Worm (Caenorhabditis elegans) whole organism, L3 larva: ENCODE results near the gene C53A5.17.
A peak's percentile ranks its signal among the peaks of the same experiment; 100 is the strongest.

ENCODE experiments used
- R02D3.7 ChIP-seq: fragments of 150-350 bp; optimal IDR thresholded peaks from 2 replicates; lab custom pipeline; 2014; ENCODE audit warnings: missing biosample characterization, missing genetic modification characterization
- aly-2 ChIP-seq: fragments of 150-350 bp; optimal IDR thresholded peaks from 2 replicates; lab custom pipeline; 2014; ENCODE audit warnings: missing biosample characterization, missing genetic modification characterization
- ceh-28 ChIP-seq: fragments of 150-350 bp; optimal IDR thresholded peaks from 2 replicates; lab custom pipeline; 2014; ENCODE audit warnings: missing biosample characterization, missing genetic modification reagents, missing genetic modification characterization
- ceh-82 ChIP-seq: fragments of 150-350 bp; optimal IDR thresholded peaks from 2 replicates; lab custom pipeline; 2014; ENCODE audit warnings: missing biosample characterization, missing genetic modification characterization
- ceh-9 ChIP-seq: sonication (generic microtip); optimal IDR thresholded peaks from 2 replicates; lab custom pipeline; 2018; ENCODE audit warnings: missing biosample characterization, missing genetic modification characterization
- daf-12 ChIP-seq: fragments of 150-350 bp; optimal IDR thresholded peaks from 2 replicates; lab custom pipeline; 2014; ENCODE audit warnings: missing biosample characterization, missing genetic modification reagents, missing genetic modification characterization
- egl-5 ChIP-seq: fragments of 150-350 bp; optimal IDR thresholded peaks from 2 replicates; lab custom pipeline; 2017; ENCODE audit warnings: missing biosample characterization, missing genetic modification reagents, missing genetic modification characterization, inconsistent platforms
- elt-1 ChIP-seq: fragments of 150-350 bp; optimal IDR thresholded peaks from 2 replicates; lab custom pipeline; 2014; ENCODE audit warnings: missing biosample characterization, missing genetic modification characterization
- elt-2 ChIP-seq: sonication (generic microtip); optimal IDR thresholded peaks from 2 replicates; lab custom pipeline; 2016; ENCODE audit warnings: missing genetic modification reagents, mild to moderate bottlenecking, missing genetic modification characterization, missing compliant biosample characterization
- eor-1 ChIP-seq, 2 experiments: fragments of 150-350 bp; optimal IDR thresholded peaks; 2 replicates each; lab custom pipeline; 2014 to 2018; ENCODE audit warnings: missing biosample characterization in 2 of 2, missing genetic modification characterization in 2 of 2
- fkh-10 ChIP-seq: sonication (generic microtip); optimal IDR thresholded peaks from 2 replicates; lab custom pipeline; 2017; ENCODE audit warnings: missing biosample characterization, missing genetic modification reagents, missing genetic modification characterization
- fkh-2 ChIP-seq: fragments of 150-350 bp; optimal IDR thresholded peaks from 2 replicates; lab custom pipeline; 2014; ENCODE audit warnings: missing biosample characterization, missing genetic modification reagents, missing genetic modification characterization
- fos-1 ChIP-seq: fragments of 150-350 bp; optimal IDR thresholded peaks from 2 replicates; lab custom pipeline; 2014; ENCODE audit warnings: missing biosample characterization, missing genetic modification characterization
- hmg-11 ChIP-seq: sonication (generic microtip); optimal IDR thresholded peaks from 2 replicates; lab custom pipeline; 2016; ENCODE audit warnings: missing genetic modification characterization, missing compliant biosample characterization
- jun-1 ChIP-seq: fragments of 150-350 bp; optimal IDR thresholded peaks from 2 replicates; lab custom pipeline; 2014; ENCODE audit warnings: missing biosample characterization, missing genetic modification reagents, missing genetic modification characterization
- lin-15B ChIP-seq: fragments of 150-350 bp; optimal IDR thresholded peaks from 2 replicates; lab custom pipeline; 2014; ENCODE audit warnings: missing biosample characterization, missing genetic modification characterization
- lsy-12 ChIP-seq: sonication (generic microtip); optimal IDR thresholded peaks from 2 replicates; lab custom pipeline; 2016; ENCODE audit warnings: mild to moderate bottlenecking, missing genetic modification characterization, missing compliant biosample characterization
- mdl-1 ChIP-seq: fragments of 150-350 bp; optimal IDR thresholded peaks from 2 replicates; lab custom pipeline; 2014; ENCODE audit warnings: missing biosample characterization, missing genetic modification characterization
- mml-1 ChIP-seq: fragments of 150-350 bp; sonication (generic microtip); optimal IDR thresholded peaks from 3 replicates; lab custom pipeline; 2014; ENCODE audit warnings: missing biosample characterization, missing genetic modification characterization
- nfya-1 ChIP-seq: sonication (generic microtip); optimal IDR thresholded peaks from 2 replicates; lab custom pipeline; 2017; ENCODE audit warnings: missing genetic modification characterization, mild to moderate bottlenecking, missing compliant biosample characterization, antibody characterized with exemption, moderate library complexity; ENCODE audit not compliant: insufficient read depth
- nhr-11 ChIP-seq: fragments of 150-350 bp; optimal IDR thresholded peaks from 2 replicates; lab custom pipeline; 2014; ENCODE audit warnings: missing biosample characterization, missing genetic modification characterization
- nhr-12 ChIP-seq: fragments of 150-350 bp; optimal IDR thresholded peaks from 2 replicates; lab custom pipeline; 2014; ENCODE audit warnings: missing biosample characterization, missing genetic modification characterization
- nhr-23 ChIP-seq: fragments of 150-350 bp; optimal IDR thresholded peaks from 2 replicates; lab custom pipeline; 2014; ENCODE audit warnings: missing biosample characterization, missing genetic modification reagents, missing genetic modification characterization
- nhr-237 ChIP-seq: fragments of 150-350 bp; optimal IDR thresholded peaks from 2 replicates; lab custom pipeline; 2014; ENCODE audit warnings: missing biosample characterization, missing genetic modification characterization
- nhr-43 ChIP-seq: sonication (generic microtip); optimal IDR thresholded peaks from 2 replicates; lab custom pipeline; 2016; ENCODE audit warnings: mild to moderate bottlenecking, missing genetic modification characterization, missing compliant biosample characterization; ENCODE audit not compliant: poor library complexity, severe bottlenecking
- nhr-76 ChIP-seq: fragments of 150-350 bp; sonication (generic microtip); optimal IDR thresholded peaks from 5 replicates; lab custom pipeline; 2014; ENCODE audit warnings: missing biosample characterization, missing genetic modification characterization
- nhr-77 ChIP-seq: fragments of 150-350 bp; optimal IDR thresholded peaks from 2 replicates; lab custom pipeline; 2014; ENCODE audit warnings: missing biosample characterization, missing genetic modification characterization
- pha-4 ChIP-seq: fragments of 150-350 bp; optimal IDR thresholded peaks from 2 replicates; lab custom pipeline; 2014; ENCODE audit warnings: missing biosample characterization, missing genetic modification reagents, missing genetic modification characterization
- pqm-1 ChIP-seq: fragments of 150-350 bp; optimal IDR thresholded peaks from 2 replicates; lab custom pipeline; 2017; ENCODE audit warnings: missing biosample characterization, missing genetic modification characterization, inconsistent platforms
- sea-2 ChIP-seq: fragments of 150-350 bp; sonication (generic microtip); optimal IDR thresholded peaks from 4 replicates; lab custom pipeline; 2014; ENCODE audit warnings: missing biosample characterization, missing genetic modification reagents, missing genetic modification characterization
- skn-1 ChIP-seq: fragments of 150-350 bp; optimal IDR thresholded peaks from 2 replicates; lab custom pipeline; 2014; ENCODE audit warnings: missing biosample characterization, missing genetic modification characterization
- snpc-4 ChIP-seq: fragments of 150-350 bp; optimal IDR thresholded peaks from 2 replicates; lab custom pipeline; 2014; ENCODE audit warnings: missing biosample characterization, missing genetic modification characterization
- tbx-2 ChIP-seq: sonication (generic microtip); optimal IDR thresholded peaks from 2 replicates; lab custom pipeline; 2016; ENCODE audit warnings: mild to moderate bottlenecking, missing genetic modification characterization, missing compliant biosample characterization
- unc-39 ChIP-seq: sonication (generic microtip); optimal IDR thresholded peaks from 4 replicates; lab custom pipeline; 2017; ENCODE audit warnings: missing biosample characterization, missing genetic modification characterization
- zag-1 ChIP-seq: fragments of 150-350 bp; optimal IDR thresholded peaks from 2 replicates; lab custom pipeline; 2014; ENCODE audit warnings: missing biosample characterization, missing genetic modification characterization
- ztf-11 ChIP-seq: fragments of 150-350 bp; optimal IDR thresholded peaks from 2 replicates; lab custom pipeline; 2014; ENCODE audit warnings: missing biosample characterization, missing genetic modification characterization
- ztf-4 ChIP-seq: fragments of 150-350 bp; optimal IDR thresholded peaks from 2 replicates; lab custom pipeline; 2014; ENCODE audit warnings: missing biosample characterization, missing genetic modification characterization

The C53A5.17 gene

ce11 chrV:14504774-14505173 lies 16.1 kb downstream of the C53A5.17 start:
- TF ChIP-seq elt-2 (tag; lab: Kevin White, UChicago) (peak; percentile 2), ztf-4 (tag; lab: Kevin White, UChicago) (no peak), skn-1 (tag; lab: Kevin White, UChicago) (no peak), mdl-1 (no peak)
- TF ChIP-seq, all 47 proteins: peak for 1

DNA sequence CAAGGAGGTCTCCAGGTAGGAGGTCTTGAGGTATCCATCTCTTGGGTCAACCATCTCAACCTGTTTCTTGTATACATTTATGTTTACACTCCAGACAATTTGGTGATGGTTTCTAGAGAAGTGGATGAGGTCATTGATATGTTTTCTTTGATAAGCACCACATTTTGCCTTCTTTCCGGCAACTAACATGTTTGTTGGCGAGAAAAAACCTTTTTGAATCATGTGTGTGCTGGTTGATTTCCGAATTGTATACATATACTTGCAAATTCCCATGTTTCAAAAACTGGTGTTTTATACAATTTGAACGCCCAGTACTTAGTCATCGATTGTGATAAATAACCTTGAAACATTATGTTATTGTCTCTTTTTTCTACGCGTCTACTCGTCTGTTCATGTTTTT lies 16.8 kb downstream of the C53A5.17 start:
- TF ChIP-seq nhr-11 (tag; lab: Kevin White, UChicago) (no peak), nhr-43 (tag; lab: Kevin White, UChicago) (no peak), fkh-10 (GFP tag; lab: Kevin White, UChicago) (no peak), tbx-2 (tag; lab: Kevin White, UChicago) (no peak), mml-1 (no peak), pha-4 (tag; lab: Kevin White, UChicago) (no peak), nhr-12 (tag; lab: Kevin White, UChicago) (no peak), nhr-76 (no peak), ceh-82 (tag; lab: Kevin White, UChicago) (no peak), ztf-11 (no peak), jun-1 (no peak), R02D3.7 (tag; lab: Kevin White, UChicago) (no peak), unc-39 (tag; lab: Kevin White, UChicago) (no peak), zag-1 (no peak), nfya-1 (tag; lab: Kevin White, UChicago) (no peak), lin-15B (no peak), fkh-2 (no peak)

DNA sequence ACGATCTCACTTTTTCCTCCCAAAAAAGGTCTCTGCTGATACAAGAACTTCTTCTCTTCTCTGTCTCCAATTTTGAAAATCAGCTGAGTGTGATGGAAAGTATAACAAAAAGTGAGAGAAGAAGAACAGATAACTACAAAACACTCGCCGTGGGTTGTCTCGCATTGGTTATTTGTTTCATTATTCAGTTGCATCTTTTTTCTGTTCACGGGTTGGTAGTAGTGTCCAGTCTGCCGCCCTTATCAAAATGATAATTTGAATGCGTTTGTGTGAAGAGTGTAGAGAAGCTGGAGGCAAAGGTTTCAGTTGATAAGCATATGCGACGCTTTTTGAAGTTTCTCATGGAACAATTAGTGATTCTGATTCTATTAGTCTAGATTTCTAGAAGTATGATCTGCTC lies 17.8 kb downstream of the C53A5.17 start:
- TF ChIP-seq pqm-1 (tag; lab: Kevin White, UChicago) (peak; percentile 81), elt-2 (tag; lab: Kevin White, UChicago) (peak; percentile 86), sea-2 (GFP tag; lab: Kevin White, UChicago) (no peak), nhr-43 (tag; lab: Kevin White, UChicago) (no peak), hmg-11 (tag; lab: Kevin White, UChicago) (no peak), skn-1 (tag; lab: Kevin White, UChicago) (no peak), nhr-11 (tag; lab: Kevin White, UChicago) (no peak), nfya-1 (tag; lab: Kevin White, UChicago) (peak; percentile 37), lsy-12 (tag; lab: Kevin White, UChicago) (no peak), fkh-10 (GFP tag; lab: Kevin White, UChicago) (no peak), eor-1 (tag; optimal IDR thresholded peaks at IDR 0.05; lab: Kevin White, UChicago) (no peak), fos-1 (tag; lab: Kevin White, UChicago) (no peak), ceh-9 (no peak), jun-1 (peak; percentile 43), nhr-76 (no peak), lin-15B (no peak), nhr-77 (no peak), egl-5 (tag; lab: Kevin White, UChicago) (no peak), snpc-4 (no peak), ceh-28 (no peak), daf-12 (tag; lab: Kevin White, UChicago) (no peak), aly-2 (tag; lab: Kevin White, UChicago) (no peak), elt-1 (tag; lab: Kevin White, UChicago) (no peak), pha-4 (tag; lab: Kevin White, UChicago) (peak; percentile 36), mml-1 (no peak), nhr-23 (tag; lab: Kevin White, UChicago) (no peak)
- TF ChIP-seq, all 47 proteins: peak for 5

DNA sequence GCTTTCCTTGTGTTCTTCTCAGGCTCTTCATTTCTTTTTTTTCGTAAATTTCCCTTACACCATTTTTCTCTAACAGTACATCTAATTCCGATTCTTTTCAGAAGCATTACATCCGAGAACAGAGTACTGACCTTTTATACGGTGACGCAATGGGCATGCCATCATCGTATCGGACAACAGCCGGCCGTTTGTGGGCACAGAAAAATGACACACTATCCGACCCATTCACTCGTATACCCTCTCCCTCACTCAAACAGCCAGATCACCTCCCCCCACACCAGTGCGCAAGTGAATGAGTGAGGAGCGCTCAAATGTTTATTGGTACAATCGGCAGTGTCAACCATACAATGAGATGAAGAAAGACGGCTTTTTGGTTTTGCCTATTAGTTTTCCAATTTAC lies 19.8 kb downstream of the C53A5.17 start, which contains the start of gene R02D5.24:
Gene R02D5.24, plus strand, starts transcription at position 205 of the 400 bp plus-strand sequence.
- TF ChIP-seq pha-4 (tag; lab: Kevin White, UChicago) (peak; percentile 53), nhr-237 (tag; lab: Kevin White, UChicago) (no peak), snpc-4 (no peak), pqm-1 (tag; lab: Kevin White, UChicago) (no peak), zag-1 (no peak)
